Worm (Caenorhabditis elegans) whole organism, L4/young adult: ENCODE data around the gene F25E5.2.

Source experiments
- W03F9.2 ChIP-seq: fragments of 150-350 bp; optimal IDR thresholded peaks from 2 replicates; lab custom pipeline; 2014; ENCODE audit warnings: missing biosample characterization, missing genetic modification characterization
- dao-5 ChIP-seq: sonication (generic microtip); optimal IDR thresholded peaks from 2 replicates; lab custom pipeline; 2016; ENCODE audit warnings: missing genotype, missing genetic modification characterization, moderate library complexity, missing compliant biosample characterization
- him-1 ChIP-seq: sonication (generic microtip); optimal IDR thresholded peaks from 2 replicates; lab custom pipeline; 2016; ENCODE audit warnings: missing genotype, missing genetic modification reagents, missing genetic modification characterization, missing compliant biosample characterization

F25E5.2 gene

ce11 chrV:7454236-7454635 is 872 bp upstream of the F25E5.2 start, which contains the start of gene try-8:
Gene try-8, minus strand, starts transcription at chrV:7454336.
- no peak for TF ChIP-seq dao-5 (tag; lab: Kevin White, UChicago)
- TF ChIP-seq him-1 (tag; lab: Kevin White, UChicago) = no peak
- TF ChIP-seq W03F9.2 (tag; lab: Kevin White, UChicago) = no peak

- TF ChIP-seq dao-5 (tag; lab: Kevin White, UChicago) (no peak), W03F9.2 (tag; lab: Kevin White, UChicago) (no peak), him-1 (tag; lab: Kevin White, UChicago) (no peak)
Measured at ce11 chrV:7460898-7461297, 5.8 kb downstream of the F25E5.2 start, which contains the start of gene srh-92. Gene srh-92, minus strand, starts transcription at chrV:7460998.

ce11 chrV:7464696-7465095 is 9.6 kb downstream of the F25E5.2 start, which contains the start of gene srh-89:
Gene srh-89, minus strand, starts transcription at chrV:7464796.
- no peak for TF ChIP-seq him-1 (tag; lab: Kevin White, UChicago)
- no peak for TF ChIP-seq W03F9.2 (tag; lab: Kevin White, UChicago)
- no peak for TF ChIP-seq dao-5 (tag; lab: Kevin White, UChicago)

ce11 chrV:7465509-7465908 is 10.4 kb downstream of the F25E5.2 start, which contains the start of gene F25E5.1:
Gene F25E5.1, plus strand, starts transcription at chrV:7465884.
- TF ChIP-seq W03F9.2 (tag; lab: Kevin White, UChicago) = no peak
- TF ChIP-seq dao-5 (tag; lab: Kevin White, UChicago) = no peak

- TF ChIP-seq him-1 (tag; lab: Kevin White, UChicago) = no peak
Measured at ce11 chrV:7472815-7473214, 17.7 kb downstream of the F25E5.2 start, which contains the start of gene str-28. Gene str-28, minus strand, starts transcription at chrV:7472915.

ce11 chrV:7476766-7477165 is 21.7 kb downstream of the F25E5.2 start, which contains the start of gene srh-125:
Gene srh-125, minus strand, starts transcription at chrV:7476866.
- TF ChIP-seq W03F9.2 (tag; lab: Kevin White, UChicago) = no peak
- no peak for TF ChIP-seq dao-5 (tag; lab: Kevin White, UChicago)
- no peak for TF ChIP-seq him-1 (tag; lab: Kevin White, UChicago)

- no peak for TF ChIP-seq dao-5 (tag; lab: Kevin White, UChicago)
- no peak for TF ChIP-seq him-1 (tag; lab: Kevin White, UChicago)
- no peak for TF ChIP-seq W03F9.2 (tag; lab: Kevin White, UChicago)
Measured at ce11 chrV:7478404-7478803, 23.3 kb downstream of the F25E5.2 start, which contains the start of gene str-190. Gene str-190, minus strand, starts transcription at chrV:7478504.

- no peak for TF ChIP-seq dao-5 (tag; lab: Kevin White, UChicago)
- no peak for TF ChIP-seq W03F9.2 (tag; lab: Kevin White, UChicago)
- no peak for TF ChIP-seq him-1 (tag; lab: Kevin White, UChicago)
Measured at ce11 chrV:7480949-7481348, 25.8 kb downstream of the F25E5.2 start, which contains the start of gene C18B10.6. Gene C18B10.6, minus strand, starts transcription at chrV:7481049.

- TF ChIP-seq W03F9.2 (tag; lab: Kevin White, UChicago) (no peak), him-1 (tag; lab: Kevin White, UChicago) (no peak)
Measured at ce11 chrV:7485000-7485399, 29.9 kb downstream of the F25E5.2 start, which contains the start of gene srbc-8. Gene srbc-8, minus strand, starts transcription at chrV:7485100.

ce11 chrV:7487518-7487917 is 32.4 kb downstream of the F25E5.2 start, which contains the start of gene srbc-7:
Gene srbc-7, minus strand, starts transcription at chrV:7487618.
- TF ChIP-seq dao-5 (tag; lab: Kevin White, UChicago) (no peak), him-1 (tag; lab: Kevin White, UChicago) (no peak), W03F9.2 (tag; lab: Kevin White, UChicago) (no peak)

ce11 chrV:7490340-7490739 is 35.2 kb downstream of the F25E5.2 start, which contains the start of gene srbc-9:
Gene srbc-9, minus strand, starts transcription at chrV:7490440.
- no peak for TF ChIP-seq him-1 (tag; lab: Kevin White, UChicago)
- no peak for TF ChIP-seq dao-5 (tag; lab: Kevin White, UChicago)
- no peak for TF ChIP-seq W03F9.2 (tag; lab: Kevin White, UChicago)

ce11 chrV:7492924-7493323 is 37.8 kb downstream of the F25E5.2 start, which contains the start of gene srbc-10:
Gene srbc-10, minus strand, starts transcription at chrV:7493024.
- TF ChIP-seq dao-5 (tag; lab: Kevin White, UChicago) (no peak), W03F9.2 (tag; lab: Kevin White, UChicago) (no peak), him-1 (tag; lab: Kevin White, UChicago) (no peak)

ce11 chrV:7495189-7495588 is 40.1 kb downstream of the F25E5.2 start, which contains the start of gene srbc-11:
Gene srbc-11, minus strand, starts transcription at chrV:7495289.
- TF ChIP-seq dao-5 (tag; lab: Kevin White, UChicago) = no peak
- TF ChIP-seq W03F9.2 (tag; lab: Kevin White, UChicago) = no peak
- TF ChIP-seq him-1 (tag; lab: Kevin White, UChicago) = no peak

ce11 chrV:7497440-7497839 is 42.3 kb downstream of the F25E5.2 start, which contains the start of gene srh-79:
Gene srh-79, plus strand, starts transcription at chrV:7497740.
- no peak for TF ChIP-seq W03F9.2 (tag; lab: Kevin White, UChicago)
- TF ChIP-seq dao-5 (tag; lab: Kevin White, UChicago) = no peak
- TF ChIP-seq him-1 (tag; lab: Kevin White, UChicago) = no peak
